Fruit fly (Drosophila melanogaster): Measurements from ENCODE around the gene MnM.

Gene MnM

dm6 chr3L:3148125-3149059 lies 30.0 kb downstream of the MnM start, which contains the start of the genes Usp5 and BtbVII (continued):
- TF ChIP-seq en (GFP tag; optimal IDR thresholded peaks at IDR 0.05): no peak
- TF ChIP-seq CG7963 (GFP tag; IDR thresholded peaks at IDR 0.05; ENCODE audit: partially characterized antibody): peak; percentile 80
- TF ChIP-seq usp (GFP tag; optimal IDR thresholded peaks at IDR 0.05): no peak
- TF ChIP-seq zfh2 (GFP tag; optimal IDR thresholded peaks at IDR 0.05): peak; percentile 72
- TF ChIP-seq CG3163 (GFP tag; optimal IDR thresholded peaks at IDR 0.05): peak; percentile 18
- peak; percentile 58 for TF ChIP-seq HmgD (GFP tag; optimal IDR thresholded peaks at IDR 0.05)
- peak; percentile 54 for TF ChIP-seq CG15601 (tag; optimal IDR thresholded peaks at IDR 0.05)
- peak; percentile 56 for TF ChIP-seq CG7786 (GFP tag; optimal IDR thresholded peaks at IDR 0.05)
- TF ChIP-seq esg (GFP tag; conservative IDR thresholded peaks at IDR 0.05): no peak
- TF ChIP-seq Ptx1 (GFP tag; IDR thresholded peaks at IDR 0.05): peak; percentile 58
- peak in 1 of 3 experiments; percentile 13 for TF ChIP-seq Stat92E (GFP tag; optimal IDR thresholded peaks at IDR 0.05)
- peak; percentile 39 for TF ChIP-seq CG15269 (tag; optimal IDR thresholded peaks at IDR 0.05)
- peak; percentile 62 for TF ChIP-seq CG32772 (GFP tag; IDR thresholded peaks at IDR 0.05)
- peak; percentile 83 for TF ChIP-seq CG1603 (tag; optimal IDR thresholded peaks at IDR 0.05)
- TF ChIP-seq CG14014 (GFP tag; IDR thresholded peaks at IDR 0.05): peak; percentile 34; the same call in 1 of the 2 replicates
- peak; percentile 49 for TF ChIP-seq CG10543 (GFP tag; optimal IDR thresholded peaks at IDR 0.05)
- TF ChIP-seq cwo (GFP tag; optimal IDR thresholded peaks at IDR 0.05): no peak
- peak; percentile 14 for TF ChIP-seq Dad (GFP tag; optimal IDR thresholded peaks at IDR 0.05)
- TF ChIP-seq Hr78 (GFP tag; optimal IDR thresholded peaks at IDR 0.05): no peak
- peak; percentile 87; the same call in 2 of the 3 replicates for TF ChIP-seq Opbp (GFP tag; IDR thresholded peaks at IDR 0.05; ENCODE audit: partially characterized antibody)
- peak; percentile 96 for TF ChIP-seq Sry-δ (GFP tag; optimal IDR thresholded peaks at IDR 0.05)
- TF ChIP-seq eyg (GFP tag; optimal IDR thresholded peaks at IDR 0.05): peak; percentile 22
- no peak for TF ChIP-seq CG17912 (GFP tag; optimal IDR thresholded peaks at IDR 0.05)
- TF ChIP-seq B-H2 (GFP tag; optimal IDR thresholded peaks at IDR 0.05): peak; percentile 77
- no peak for TF ChIP-seq CG12236 (GFP tag; optimal IDR thresholded peaks at IDR 0.05)
- TF ChIP-seq sna (GFP tag; IDR thresholded peaks at IDR 0.05; ENCODE audit: partially characterized antibody): peak; percentile 99
- peak; percentile 43 for TF ChIP-seq Camta (GFP tag; optimal IDR thresholded peaks at IDR 0.05)
- TF ChIP-seq Fer3 (tag; optimal IDR thresholded peaks at IDR 0.05): peak; percentile 50
- TF ChIP-seq CG16863 (GFP tag; optimal IDR thresholded peaks at IDR 0.05): peak; percentile 68
- 0 out of 2 replicates have a peak, but pooled peaks have one; percentile 33 for TF ChIP-seq CG11696 (GFP tag; IDR thresholded peaks at IDR 0.05)
- peak; percentile 50 for TF ChIP-seq CG4617 (GFP tag; optimal IDR thresholded peaks at IDR 0.05; ENCODE audit: borderline replicate concordance)
- TF ChIP-seq CG14441 (GFP tag; IDR thresholded peaks at IDR 0.05): peak; percentile 64
- TF ChIP-seq zf30C (GFP tag; optimal IDR thresholded peaks at IDR 0.05): no peak
- no peak for TF ChIP-seq tap (tag; optimal IDR thresholded peaks at IDR 0.05)
- TF ChIP-seq CG9932 (GFP tag; IDR thresholded peaks at IDR 0.05): peak; percentile 86
- TF ChIP-seq Oaz (GFP tag; IDR thresholded peaks at IDR 0.05): 0 out of 2 replicates have a peak, but pooled peaks have one; percentile 25
- peak; percentile 39 for TF ChIP-seq CG13296 (GFP tag; optimal IDR thresholded peaks at IDR 0.05)
- TF ChIP-seq Max (GFP tag; optimal IDR thresholded peaks at IDR 0.05): peak; percentile 43
- peak; percentile 34 for TF ChIP-seq CG18262 (tag; optimal IDR thresholded peaks at IDR 0.05)
- peak; percentile 50 for TF ChIP-seq pum (GFP tag; optimal IDR thresholded peaks at IDR 0.05)
- TF ChIP-seq dm (GFP tag; optimal IDR thresholded peaks at IDR 0.05): peak; percentile 60
- TF ChIP-seq CG4328 (GFP tag; optimal IDR thresholded peaks at IDR 0.05): peak; percentile 29
- peak; percentile 57 for TF ChIP-seq Bteb2 (GFP tag; optimal IDR thresholded peaks at IDR 0.05)
- TF ChIP-seq az2 (GFP tag; optimal IDR thresholded peaks at IDR 0.05): peak; percentile 64
- TF ChIP-seq slp2 (GFP tag; optimal IDR thresholded peaks at IDR 0.05): peak; percentile 33
- no peak for TF ChIP-seq CG12104 (GFP tag; optimal IDR thresholded peaks at IDR 0.05)
- TF ChIP-seq Awh (GFP tag; IDR thresholded peaks at IDR 0.05): peak; percentile 60
- no peak for TF ChIP-seq abd-A (tag; optimal IDR thresholded peaks at IDR 0.05)
